Fruit fly (Drosophila melanogaster) whole organism, pupa: Measurements from ENCODE around the gene CG15528.

Experiments used
- CG10348 ChIP-seq: fragments of 200-800 bp; sonication (Bioruptor generic); IDR thresholded peaks from 2 replicates; pipeline ENCODE4 v1.3.6; 2022; ENCODE audit warnings: missing biosample characterization, missing genetic modification characterization
- CG12605 ChIP-seq: fragments of 200-800 bp; sonication (Bioruptor generic); IDR thresholded peaks from 2 replicates; pipeline ENCODE4 v1.3.6; 2022; ENCODE audit warnings: missing biosample characterization, missing genetic modification characterization
- CG13204 ChIP-seq: fragments of 200-800 bp; sonication (Bioruptor generic); optimal IDR thresholded peaks from 2 replicates; lab custom pipeline; 2018; ENCODE audit warnings: missing biosample characterization, mild to moderate bottlenecking, missing genetic modification characterization, moderate library complexity
- CG14655 ChIP-seq: fragments of 200-800 bp; sonication (Bioruptor generic); optimal IDR thresholded peaks from 3 replicates; lab custom pipeline; 2017; ENCODE audit warnings: mild to moderate bottlenecking, missing biosample characterization, missing genetic modification reagents, missing genetic modification characterization
- CG15710 ChIP-seq: fragments of 200-800 bp; sonication (Bioruptor generic); optimal IDR thresholded peaks from 2 replicates; lab custom pipeline; 2018; ENCODE audit warnings: missing biosample characterization, mild to moderate bottlenecking, missing genetic modification characterization, moderate library complexity
- CG17806 ChIP-seq: fragments of 200-800 bp; sonication (Bioruptor generic); optimal IDR thresholded peaks from 2 replicates; lab custom pipeline; 2018; ENCODE audit warnings: missing biosample characterization, mild to moderate bottlenecking, missing genetic modification characterization, moderate library complexity
- CG32121 ChIP-seq: fragments of 200-800 bp; sonication (Bioruptor generic); IDR thresholded peaks from 2 replicates; pipeline ENCODE4 v1.3.6; 2022; ENCODE audit warnings: missing biosample characterization, missing genetic modification characterization
- CG34367 ChIP-seq: fragments of 200-800 bp; sonication (Bioruptor generic); optimal IDR thresholded peaks from 2 replicates; lab custom pipeline; 2018; ENCODE audit warnings: missing biosample characterization, mild to moderate bottlenecking, missing genetic modification characterization
- CG4496 ChIP-seq: fragments of 200-800 bp; sonication (Bioruptor generic); IDR thresholded peaks from 3 replicates; pipeline ENCODE4 v1.3.6; 2022; ENCODE audit warnings: missing biosample characterization, missing genetic modification characterization
- CG8159 ChIP-seq: fragments of 200-800 bp; sonication (Bioruptor generic); optimal IDR thresholded peaks from 3 replicates; lab custom pipeline; 2018; ENCODE audit warnings: missing biosample characterization, mild to moderate bottlenecking, missing genetic modification characterization, moderate library complexity
- CG8301 ChIP-seq: fragments of 200-800 bp; sonication (Bioruptor generic); optimal IDR thresholded peaks from 2 replicates; lab custom pipeline; 2018; ENCODE audit warnings: missing biosample characterization, mild to moderate bottlenecking, missing genetic modification characterization
- CG9948 ChIP-seq: fragments of 200-800 bp; sonication (Bioruptor generic); optimal IDR thresholded peaks from 2 replicates; lab custom pipeline; 2018; ENCODE audit warnings: missing biosample characterization, mild to moderate bottlenecking, missing genetic modification characterization, moderate library complexity
- D1 ChIP-seq: fragments of 200-800 bp; sonication (Bioruptor generic); optimal IDR thresholded peaks from 2 replicates; lab custom pipeline; 2018; ENCODE audit warnings: missing biosample characterization, mild to moderate bottlenecking, missing genetic modification characterization, moderate library complexity
- EcR ChIP-seq: fragments of 200-800 bp; sonication (Bioruptor generic); optimal IDR thresholded peaks from 3 replicates; lab custom pipeline; 2019; ENCODE audit warnings: missing biosample characterization, missing genetic modification characterization, mild to moderate bottlenecking, moderate library complexity, missing genetic modification reagents
- Ets98B ChIP-seq: fragments of 200-800 bp; sonication (Bioruptor generic); IDR thresholded peaks from 2 replicates; pipeline ENCODE4 v1.3.6; 2022; ENCODE audit warnings: missing biosample characterization, missing genetic modification characterization
- Pif1A ChIP-seq: fragments of 200-800 bp; sonication (Bioruptor generic); optimal IDR thresholded peaks from 3 replicates; lab custom pipeline; 2016; ENCODE audit warnings: missing biosample characterization, missing genetic modification characterization
- Pif1B ChIP-seq: fragments of 200-800 bp; sonication (Bioruptor generic); optimal IDR thresholded peaks from 3 replicates; lab custom pipeline; 2016; ENCODE audit warnings: missing biosample characterization, missing genetic modification characterization
- Snoo ChIP-seq: fragments of 200-800 bp; sonication (Bioruptor generic); optimal IDR thresholded peaks from 3 replicates; lab custom pipeline; 2017; ENCODE audit warnings: missing biosample characterization, mild to moderate bottlenecking, missing genetic modification characterization, inconsistent platforms
- fd96Ca ChIP-seq: fragments of 200-800 bp; sonication (Bioruptor generic); IDR thresholded peaks from 3 replicates; pipeline ENCODE4 v1.3.6; 2022; ENCODE audit warnings: missing biosample characterization, missing genetic modification characterization
- gl ChIP-seq: fragments of 200-800 bp; sonication (Bioruptor generic); optimal IDR thresholded peaks from 2 replicates; lab custom pipeline; 2018; ENCODE audit warnings: missing biosample characterization, mild to moderate bottlenecking, missing genetic modification characterization
- rn ChIP-seq: fragments of 200-800 bp; sonication (Bioruptor generic); IDR thresholded peaks from 2 replicates; pipeline ENCODE4 v1.3.6; 2022; ENCODE audit warnings: missing biosample characterization, missing genetic modification characterization

The CG15528 gene

dm6 chr3R:30059944-30060343, 8.0 kb upstream of the CG15528 start:
- TF ChIP-seq CG8159 (tag; lab: Kevin White, UChicago) (peak; percentile 31), rn (GFP tag; lab: Robert Waterston, UW) (no peak), Pif1B (GFP tag; lab: Kevin White, UChicago) (no peak), EcR (GFP tag; lab: Kevin White, UChicago) (peak; percentile 85), CG14655 (GFP tag; lab: Kevin White, UChicago) (no peak)

- TF ChIP-seq CG4496 (GFP tag; lab: Robert Waterston, UW): 0 out of 3 replicates have a peak, but pooled peaks have one; percentile 8
- peak; percentile 19 for TF ChIP-seq Snoo (tag; lab: Kevin White, UChicago)
- TF ChIP-seq CG17806 (tag; lab: Kevin White, UChicago): peak; percentile 21
- TF ChIP-seq D1 (tag; lab: Kevin White, UChicago): no peak
- peak; percentile 64 for TF ChIP-seq Ets98B (GFP tag; lab: Robert Waterston, UW)
- TF ChIP-seq Pif1A (GFP tag; lab: Kevin White, UChicago): peak; percentile 31
- no peak for TF ChIP-seq CG14655 (GFP tag; lab: Kevin White, UChicago)
- peak; percentile 23 for TF ChIP-seq CG8159 (tag; lab: Kevin White, UChicago)
- peak; percentile 8 for TF ChIP-seq CG34367 (tag; lab: Kevin White, UChicago)
- no peak for TF ChIP-seq CG32121 (GFP tag; lab: Robert Waterston, UW)
These were observed 6.4 kb upstream of the CG15528 start, which contains the start of gene sima for dm6 chr3R:30058057-30058868. Gene sima, plus strand, starts transcription at chr3R:30058311.

- TF ChIP-seq CG4496 (GFP tag; lab: Robert Waterston, UW) (peak; percentile 90), D1 (tag; lab: Kevin White, UChicago) (no peak), CG8159 (tag; lab: Kevin White, UChicago) (peak; percentile 77), CG15710 (tag; lab: Kevin White, UChicago) (peak; percentile 83), CG34367 (tag; lab: Kevin White, UChicago) (peak; percentile 82), CG13204 (GFP tag; lab: Kevin White, UChicago) (no peak), gl (peak; percentile 61), Snoo (tag; lab: Kevin White, UChicago) (peak; percentile 74), Pif1A (GFP tag; lab: Kevin White, UChicago) (no peak), rn (GFP tag; lab: Robert Waterston, UW) (peak; percentile 73), EcR (GFP tag; lab: Kevin White, UChicago) (no peak), CG9948 (tag; lab: Kevin White, UChicago) (peak; percentile 64), CG14655 (GFP tag; lab: Kevin White, UChicago) (no peak), Pif1B (GFP tag; lab: Kevin White, UChicago) (no peak), CG32121 (GFP tag; lab: Robert Waterston, UW) (peak; percentile 85), CG12605 (GFP tag; lab: Robert Waterston, UW) (peak; percentile 74), CG8301 (tag; lab: Kevin White, UChicago) (peak; percentile 73), Ets98B (GFP tag; lab: Robert Waterston, UW) (peak; percentile 86), CG17806 (tag; lab: Kevin White, UChicago) (peak; percentile 82), fd96Ca (GFP tag; lab: Robert Waterston, UW) (peak; percentile 77; the same call in 2 of the 3 replicates), CG10348 (GFP tag; lab: Robert Waterston, UW) (no peak)
These were observed 4.8 kb upstream of the CG15528 start, which contains the start of the genes CG7950 and Rpp14a for dm6 chr3R:30056592-30057135. Gene CG7950, plus strand, starts transcription at chr3R:30056859. Gene Rpp14a, plus strand, starts transcription at chr3R:30056859.

dm6 chr3R:30055915-30056544, 4.1 kb upstream of the CG15528 start, which contains the start of the genes Rpp14b and spn-A:
Gene Rpp14b, plus strand, starts transcription at chr3R:30055957.
Gene spn-A, minus strand, starts transcription at chr3R:30056037.
- TF ChIP-seq fd96Ca (GFP tag; lab: Robert Waterston, UW): peak; percentile 46; the same call in 1 of the 3 replicates
- peak; percentile 43 for TF ChIP-seq CG15710 (tag; lab: Kevin White, UChicago)
- TF ChIP-seq CG13204 (GFP tag; lab: Kevin White, UChicago): no peak
- no peak for TF ChIP-seq CG14655 (GFP tag; lab: Kevin White, UChicago)
- TF ChIP-seq Snoo (tag; lab: Kevin White, UChicago): peak; percentile 15
- peak; percentile 39; the same call in 1 of the 2 replicates for TF ChIP-seq Ets98B (GFP tag; lab: Robert Waterston, UW)
- peak; percentile 21 for TF ChIP-seq CG17806 (tag; lab: Kevin White, UChicago)

- TF ChIP-seq CG13204 (GFP tag; lab: Kevin White, UChicago): no peak
- no peak for TF ChIP-seq Pif1A (GFP tag; lab: Kevin White, UChicago)
- no peak for TF ChIP-seq Pif1B (GFP tag; lab: Kevin White, UChicago)
- no peak for TF ChIP-seq CG15710 (tag; lab: Kevin White, UChicago)
- no peak for TF ChIP-seq fd96Ca (GFP tag; lab: Robert Waterston, UW)
- TF ChIP-seq CG14655 (GFP tag; lab: Kevin White, UChicago): no peak
- no peak for TF ChIP-seq CG34367 (tag; lab: Kevin White, UChicago)
- TF ChIP-seq CG8159 (tag; lab: Kevin White, UChicago): no peak
These were observed 639 bp upstream of the CG15528 start, which contains the start of gene Jasper for dm6 chr3R:30052455-30053046. Gene Jasper, plus strand, starts transcription at chr3R:30052514.
